Fruit fly (Drosophila melanogaster) whole organism, embryonic: Measurements from ENCODE around the gene RIOK2.
A peak's percentile ranks its signal among the peaks of the same experiment; 100 is the strongest.

Source experiments
- C15 ChIP-seq: fragments of 200-800 bp; sonication (Bioruptor generic); IDR thresholded peaks from 3 replicates; pipeline ENCODE4 v1.3.6; 2022; ENCODE audit warnings: missing biosample characterization, missing genetic modification characterization
- CG11456 ChIP-seq: fragments of 200-800 bp; sonication (Bioruptor generic); IDR thresholded peaks from 3 replicates; pipeline ENCODE4 v1.3.6; 2022; ENCODE audit warnings: missing biosample characterization, missing genetic modification characterization
- CG11560 ChIP-seq: fragments of 200-800 bp; sonication (Bioruptor generic); IDR thresholded peaks from 3 replicates; pipeline ENCODE4 v1.3.6; 2022; ENCODE audit warnings: missing biosample characterization, missing genetic modification characterization
- CG12071 ChIP-seq: fragments of 200-800 bp; sonication (Bioruptor generic); optimal IDR thresholded peaks from 3 replicates; lab custom pipeline; 2018; ENCODE audit warnings: missing biosample characterization, mild to moderate bottlenecking, missing genetic modification characterization
- CG12104 ChIP-seq: fragments of 200-800 bp; sonication (Bioruptor generic); optimal IDR thresholded peaks from 3 replicates; lab custom pipeline; 2016; ENCODE audit warnings: missing biosample characterization, missing genetic modification characterization
- CG13287 ChIP-seq: fragments of 200-800 bp; sonication (Bioruptor generic); IDR thresholded peaks from 2 replicates; pipeline ENCODE4 v1.3.6; 2022; ENCODE audit warnings: missing biosample characterization, missing genetic modification characterization; ENCODE audit not compliant: partially characterized antibody
- CG14710 ChIP-seq: fragments of 200-800 bp; sonication (Bioruptor generic); optimal IDR thresholded peaks from 3 replicates; lab custom pipeline; 2019; ENCODE audit warnings: missing biosample characterization, mild to moderate bottlenecking, missing genetic modification characterization, moderate library complexity
- CG1602 ChIP-seq: fragments of 200-800 bp; sonication (Bioruptor generic); optimal IDR thresholded peaks from 3 replicates; lab custom pipeline; 2016; ENCODE audit warnings: missing biosample characterization, missing genetic modification characterization
- CG17568 ChIP-seq: fragments of 200-800 bp; sonication (Bioruptor generic); optimal IDR thresholded peaks from 2 replicates; lab custom pipeline; 2018; ENCODE audit warnings: missing biosample characterization, mild to moderate bottlenecking, missing genetic modification characterization, moderate library complexity
- CG4617 ChIP-seq: fragments of 200-800 bp; sonication (Bioruptor generic); optimal IDR thresholded peaks from 3 replicates; lab custom pipeline; 2016; ENCODE audit warnings: missing biosample characterization, missing genetic modification characterization, borderline replicate concordance
- CG6791 ChIP-seq: fragments of 200-800 bp; sonication (Bioruptor generic); IDR thresholded peaks from 3 replicates; pipeline ENCODE4 v1.3.6; 2022; ENCODE audit warnings: missing biosample characterization, missing genetic modification characterization; ENCODE audit not compliant: partially characterized antibody
- CG7745 ChIP-seq: fragments of 200-800 bp; sonication (Bioruptor generic); optimal IDR thresholded peaks from 2 replicates; lab custom pipeline; 2018; ENCODE audit warnings: missing biosample characterization, mild to moderate bottlenecking, missing genetic modification characterization, moderate library complexity
- CG8388 ChIP-seq: fragments of 200-800 bp; sonication (Bioruptor generic); optimal IDR thresholded peaks from 2 replicates; lab custom pipeline; 2019; ENCODE audit warnings: missing biosample characterization, mild to moderate bottlenecking, missing genetic modification characterization, moderate library complexity
- CG9609 ChIP-seq: fragments of 200-800 bp; sonication (Bioruptor generic); optimal IDR thresholded peaks from 3 replicates; lab custom pipeline; 2016; ENCODE audit warnings: missing biosample characterization, missing genetic modification characterization
- CG9817 ChIP-seq: fragments of 200-800 bp; sonication (Bioruptor generic); optimal IDR thresholded peaks from 2 replicates; lab custom pipeline; 2018; ENCODE audit warnings: missing biosample characterization, mild to moderate bottlenecking, missing genetic modification characterization, moderate library complexity
- Doc2 ChIP-seq: fragments of 200-800 bp; sonication (Bioruptor generic); IDR thresholded peaks from 2 replicates; pipeline ENCODE4 v1.3.6; 2022; ENCODE audit warnings: missing biosample characterization, missing genetic modification characterization
- Dp ChIP-seq: fragments of 200-800 bp; sonication (Bioruptor generic); optimal IDR thresholded peaks from 2 replicates; lab custom pipeline; 2018; ENCODE audit warnings: missing biosample characterization, mild to moderate bottlenecking, missing genetic modification characterization, moderate library complexity
- Jarid2 ChIP-seq: fragments of 200-800 bp; sonication (Bioruptor generic); optimal IDR thresholded peaks from 3 replicates; lab custom pipeline; 2017; ENCODE audit warnings: mild to moderate bottlenecking, missing biosample characterization, missing genetic modification reagents, missing genetic modification characterization
- Meics ChIP-seq: fragments of 200-800 bp; sonication (Bioruptor generic); optimal IDR thresholded peaks from 2 replicates; lab custom pipeline; 2017; ENCODE audit warnings: missing biosample characterization, mild to moderate bottlenecking, missing genetic modification characterization
- Pdp1 ChIP-seq, 2 experiments: fragments of 200-800 bp; sonication (Bioruptor generic); optimal IDR thresholded peaks; 3 replicates each; lab custom pipeline; 2016; ENCODE audit warnings: missing biosample characterization in 2 of 2, missing genetic modification characterization in 2 of 2, mild to moderate bottlenecking in 1 of 2, moderate library complexity in 1 of 2
- Sry-δ ChIP-seq: fragments of 200-800 bp; sonication (Bioruptor generic); optimal IDR thresholded peaks from 2 replicates; lab custom pipeline; 2016; ENCODE audit warnings: missing biosample characterization, missing genetic modification characterization
- Trl ChIP-seq, 3 experiments: fragments of >200 bp in 2 of 3; fragments of 200-800 bp in 1 of 3; sonication (Bioruptor generic) in 1 of 3; optimal IDR thresholded peaks; 2 replicates in 1 of 3; 3 replicates in 2 of 3; lab custom pipeline; 2016 to 2017; ENCODE audit warnings: missing biosample characterization in 1 of 3, missing genetic modification characterization in 1 of 3
- al ChIP-seq: fragments of 200-800 bp; sonication (Bioruptor generic); IDR thresholded peaks from 2 replicates; pipeline ENCODE4 v1.3.6; 2022; ENCODE audit warnings: missing biosample characterization, missing genetic modification characterization
- bowl ChIP-seq: fragments of 200-800 bp; sonication (Bioruptor generic); IDR thresholded peaks from 2 replicates; pipeline ENCODE4 v1.3.6; 2022; ENCODE audit warnings: missing biosample characterization, missing genetic modification characterization
- chinmo ChIP-seq: fragments of 200-800 bp; sonication (Bioruptor generic); IDR thresholded peaks from 4 replicates; pipeline ENCODE4 v1.3.6; 2022; ENCODE audit warnings: missing biosample characterization, missing genetic modification characterization; ENCODE audit not compliant: partially characterized antibody
- crc ChIP-seq: fragments of 200-800 bp; sonication (Bioruptor generic); optimal IDR thresholded peaks from 2 replicates; lab custom pipeline; 2016; ENCODE audit warnings: missing biosample characterization, missing genetic modification characterization
- croc ChIP-seq: fragments of 200-800 bp; sonication (Bioruptor generic); conservative IDR thresholded peaks from 3 replicates; pipeline ENCODE4 v1.3.6; 2022; ENCODE audit warnings: missing biosample characterization, missing genetic modification characterization
- cwo ChIP-seq: fragments of 200-800 bp; sonication (Bioruptor generic); optimal IDR thresholded peaks from 3 replicates; lab custom pipeline; 2017; ENCODE audit warnings: missing biosample characterization, missing genetic modification characterization, mild to moderate bottlenecking, moderate library complexity, missing genetic modification reagents
- dan ChIP-seq: fragments of 200-800 bp; sonication (Bioruptor generic); IDR thresholded peaks from 2 replicates; pipeline ENCODE4 v1.3.6; 2022; ENCODE audit warnings: missing biosample characterization, missing genetic modification characterization
- exex ChIP-seq: fragments of 200-800 bp; sonication (Bioruptor generic); optimal IDR thresholded peaks from 4 replicates; lab custom pipeline; 2018; ENCODE audit warnings: missing biosample characterization, mild to moderate bottlenecking, missing genetic modification characterization, moderate library complexity
- fru ChIP-seq: fragments of >200 bp; optimal IDR thresholded peaks from 2 replicates; lab custom pipeline; 2017
- gro ChIP-seq: fragments of 200-800 bp; sonication (Bioruptor generic); optimal IDR thresholded peaks from 2 replicates; lab custom pipeline; 2016; ENCODE audit warnings: missing biosample characterization, missing genetic modification characterization
- hbn ChIP-seq: fragments of 200-800 bp; sonication (Bioruptor generic); IDR thresholded peaks from 2 replicates; pipeline ENCODE4 v1.3.6; 2022; ENCODE audit warnings: missing biosample characterization, missing genetic modification characterization; ENCODE audit not compliant: partially characterized antibody
- kay ChIP-seq: fragments of 200-800 bp; sonication (Bioruptor generic); optimal IDR thresholded peaks from 2 replicates; lab custom pipeline; 2016; ENCODE audit warnings: missing biosample characterization, missing genetic modification characterization
- lilli ChIP-seq: fragments of 200-800 bp; sonication (Bioruptor generic); optimal IDR thresholded peaks from 3 replicates; lab custom pipeline; 2016; ENCODE audit warnings: missing biosample characterization, missing genetic modification characterization
- lmd ChIP-seq: fragments of 200-800 bp; sonication (Bioruptor generic); IDR thresholded peaks from 2 replicates; pipeline ENCODE4 v1.3.6; 2022; ENCODE audit warnings: missing biosample characterization, missing genetic modification characterization
- odd ChIP-seq: fragments of 200-800 bp; sonication (Bioruptor generic); optimal IDR thresholded peaks from 2 replicates; lab custom pipeline; 2017; ENCODE audit warnings: missing biosample characterization, mild to moderate bottlenecking, missing genetic modification characterization
- onecut ChIP-seq: fragments of 200-800 bp; sonication (Bioruptor generic); IDR thresholded peaks from 2 replicates; pipeline ENCODE4 v1.3.6; 2022; ENCODE audit warnings: missing biosample characterization, missing genetic modification characterization
- sens ChIP-seq: fragments of 200-800 bp; sonication (Bioruptor generic); peaks from one replicate; lab custom pipeline; 2016; ENCODE audit warnings: missing biosample characterization, missing genetic modification characterization
- slbo ChIP-seq: fragments of 200-800 bp; sonication (Bioruptor generic); IDR thresholded peaks from 2 replicates; pipeline ENCODE4 v1.3.6; 2022; ENCODE audit warnings: missing biosample characterization, missing genetic modification characterization
- stwl ChIP-seq: fragments of 200-800 bp; sonication (Bioruptor generic); optimal IDR thresholded peaks from 3 replicates; lab custom pipeline; 2018; ENCODE audit warnings: missing biosample characterization, mild to moderate bottlenecking, missing genetic modification characterization, moderate library complexity
- sug ChIP-seq: fragments of 200-800 bp; optimal IDR thresholded peaks from 2 replicates; lab custom pipeline; 2019; ENCODE audit warnings: missing biosample characterization, mild to moderate bottlenecking, missing genetic modification characterization, moderate library complexity
- toy ChIP-seq: fragments of 200-800 bp; sonication (Bioruptor generic); IDR thresholded peaks from 2 replicates; pipeline ENCODE4 v1.3.6; 2022; ENCODE audit warnings: missing biosample characterization, missing genetic modification characterization
- wdn ChIP-seq: fragments of 200-800 bp; sonication (Bioruptor generic); IDR thresholded peaks from 2 replicates; pipeline ENCODE4 v1.3.6; 2022; ENCODE audit warnings: missing biosample characterization, missing genetic modification characterization
- z ChIP-seq: fragments of 200-800 bp; sonication (Bioruptor generic); IDR thresholded peaks from 3 replicates; pipeline ENCODE4 v1.3.6; 2022; ENCODE audit warnings: missing biosample characterization, missing genetic modification characterization
- zen ChIP-seq: fragments of 200-800 bp; sonication (Bioruptor generic); optimal IDR thresholded peaks from 3 replicates; lab custom pipeline; 2018; ENCODE audit warnings: missing biosample characterization, mild to moderate bottlenecking, missing genetic modification characterization, moderate library complexity

RIOK2 gene

dm6 chr3R:25285173-25285572 is 19.5 kb downstream of the RIOK2 start, which contains the start of gene CG31104:
Gene CG31104, plus strand, starts transcription at chr3R:25285473.
- no peak for TF ChIP-seq sug (tag; lab: Kevin White, UChicago)
- TF ChIP-seq exex = peak; percentile 22

dm6 chr3R:25287128-25287527 is 21.5 kb downstream of the RIOK2 start, which contains the start of gene CG13658:
Gene CG13658, plus strand, starts transcription at chr3R:25287474.
- TF ChIP-seq CG12104 = no peak
- no peak for TF ChIP-seq crc
- TF ChIP-seq dan (GFP tag; lab: Robert Waterston, UW) = no peak
- peak in 1 of 2 experiments; percentile 16 for TF ChIP-seq Trl (optimal IDR thresholded peaks at IDR 0.05; lab: Kevin White, UChicago)
- TF ChIP-seq Trl (GFP tag; optimal IDR thresholded peaks at IDR 0.05; lab: Kevin White, UChicago) = no peak
- no peak for TF ChIP-seq stwl (tag; lab: Kevin White, UChicago)
- 0 out of 4 replicates have a peak, but pooled peaks have one; percentile 17 for TF ChIP-seq chinmo (GFP tag; lab: Robert Waterston, UW)
- no peak for TF ChIP-seq gro (GFP tag; lab: Kevin White, UChicago)
- TF ChIP-seq Doc2 (GFP tag; lab: Robert Waterston, UW) = no peak
- TF ChIP-seq sug (tag; lab: Kevin White, UChicago) = peak; percentile 29
- TF ChIP-seq sens (GFP tag; lab: Kevin White, UChicago) = peak; percentile 13
- 0 out of 3 replicates have a peak, but pooled peaks have one; percentile 31 for TF ChIP-seq z (GFP tag; lab: Robert Waterston, UW)
- TF ChIP-seq Sry-δ = no peak
- no peak for TF ChIP-seq zen (tag; lab: Kevin White, UChicago)
- no peak for TF ChIP-seq toy
- no peak for TF ChIP-seq odd (GFP tag; lab: Kevin White, UChicago)
- TF ChIP-seq CG9609 (GFP tag; lab: Kevin White, UChicago) = no peak
- TF ChIP-seq exex = peak; percentile 69
- TF ChIP-seq, all 482 proteins: peak for 6

- TF ChIP-seq slbo (GFP tag; lab: Robert Waterston, UW) (no peak), CG17568 (GFP tag; lab: Kevin White, UChicago) (no peak), hbn (GFP tag; lab: Robert Waterston, UW) (no peak), CG7745 (tag; lab: Kevin White, UChicago) (no peak), bowl (GFP tag; lab: Robert Waterston, UW) (no peak), C15 (GFP tag; lab: Robert Waterston, UW) (no peak), cwo (GFP tag; lab: Kevin White, UChicago) (no peak), CG9817 (tag; lab: Kevin White, UChicago) (no peak), CG12071 (no peak), CG6791 (GFP tag; lab: Robert Waterston, UW) (no peak)
Observed at dm6 chr3R:25289589-25289988, 23.9 kb downstream of the RIOK2 start, which contains the start of gene CG11893. Gene CG11893, plus strand, starts transcription at chr3R:25289889.

dm6 chr3R:25292864-25293284 is 27.2 kb downstream of the RIOK2 start, which contains the start of gene CG31098:
Gene CG31098, minus strand, starts transcription at chr3R:25292977.
- TF ChIP-seq croc = no peak
- no peak for TF ChIP-seq CG1602 (GFP tag; lab: Kevin White, UChicago)
- TF ChIP-seq Pdp1 (GFP tag; optimal IDR thresholded peaks at IDR 0.05; lab: Kevin White, UChicago) = peak in 1 of 2 experiments; percentile 39
- TF ChIP-seq CG11560 (tag; lab: Robert Waterston, UW) = no peak
- TF ChIP-seq CG11456 (GFP tag; lab: Robert Waterston, UW) = no peak
- peak; percentile 63; the same call in 1 of the 2 replicates for TF ChIP-seq CG13287 (GFP tag; lab: Robert Waterston, UW)
- TF ChIP-seq lilli = no peak
- no peak for TF ChIP-seq Dp (GFP tag; lab: Kevin White, UChicago)
- TF ChIP-seq CG14710 (tag; lab: Kevin White, UChicago) = no peak
- no peak for TF ChIP-seq zen (tag; lab: Kevin White, UChicago)
- peak; percentile 63 for TF ChIP-seq Jarid2 (GFP tag; lab: Kevin White, UChicago)
- TF ChIP-seq al = no peak
- TF ChIP-seq fru (lab: Kevin White, UChicago) = no peak
- peak; percentile 53 for TF ChIP-seq Meics (GFP tag; lab: Kevin White, UChicago)
- TF ChIP-seq kay (GFP tag; lab: Kevin White, UChicago) = no peak
- TF ChIP-seq CG4617 (GFP tag; lab: Kevin White, UChicago) = no peak
- no peak for TF ChIP-seq onecut (GFP tag; lab: Robert Waterston, UW)
- TF ChIP-seq lmd = no peak
- no peak for TF ChIP-seq wdn (GFP tag; lab: Robert Waterston, UW)
- no peak for TF ChIP-seq CG8388 (GFP tag; lab: Kevin White, UChicago)
